Worm (Caenorhabditis elegans): ENCODE measurements around the gene asns-1.

Gene asns-1

ce11 chrV:8592691-8593307 is 46.8 kb downstream of the asns-1 start:
- peak; percentile 53 for TF ChIP-seq unc-62 (GFP tag; optimal IDR thresholded peaks at IDR 0.05)
- no peak for TF ChIP-seq unc-39 (tag; optimal IDR thresholded peaks at IDR 0.05)
- peak; percentile 13 for TF ChIP-seq fkh-10 (GFP tag; optimal IDR thresholded peaks at IDR 0.05)
- no peak for TF ChIP-seq nhr-12 (tag; optimal IDR thresholded peaks at IDR 0.05)
- TF ChIP-seq egl-5 (tag; optimal IDR thresholded peaks at IDR 0.05): peak; percentile 13
- peak; percentile 58 for TF ChIP-seq elt-1 (tag; optimal IDR thresholded peaks at IDR 0.05)

ce11 chrV:8594105-8594964 is 48.4 kb downstream of the asns-1 start, which contains the start of gene tag-196:
tag-196 (plus strand) TSS chrV:8594914.
- TF ChIP-seq ceh-82 (tag; optimal IDR thresholded peaks at IDR 0.05) (no peak), ztf-4 (tag; optimal IDR thresholded peaks at IDR 0.05) (no peak), fkh-2 (tag; optimal IDR thresholded peaks at IDR 0.05) (no peak), lin-39 (tag; optimal IDR thresholded peaks at IDR 0.05) (peak; percentile 32), nfya-1 (tag; optimal IDR thresholded peaks at IDR 0.05; ENCODE audit: insufficient read depth) (peak; percentile 24), mml-1 (tag; optimal IDR thresholded peaks at IDR 0.05) (no peak), egl-5 (tag; optimal IDR thresholded peaks at IDR 0.05) (peak; percentile 48), nhr-77 (tag; optimal IDR thresholded peaks at IDR 0.05) (no peak), aly-2 (tag; optimal IDR thresholded peaks at IDR 0.05) (no peak), nhr-11 (tag; optimal IDR thresholded peaks at IDR 0.05) (no peak)

Data from whole organism, L3 larva.